Fruit fly (Drosophila melanogaster) Kc167 (cell line): ENCODE data around the gene narya.

Experiments used
- Myc ChIP-seq: fragments of >200 bp; optimal IDR thresholded peaks from 2 replicates; lab custom pipeline; 2017; ENCODE audit warnings: missing external identifiers
- Sin3A ChIP-seq: fragments of >200 bp; optimal IDR thresholded peaks from 2 replicates; lab custom pipeline; 2018; ENCODE audit warnings: missing external identifiers
- h ChIP-seq: fragments of >200 bp; optimal IDR thresholded peaks from 3 replicates; lab custom pipeline; 2018; ENCODE audit warnings: missing external identifiers
- psq ChIP-seq: fragments of >200 bp; optimal IDR thresholded peaks from 2 replicates; lab custom pipeline; 2017; ENCODE audit warnings: missing external identifiers

dm6 chrX:19494830-19495610 is 20.2 kb downstream of the narya start, which contains the start of the genes ksh, CG14200 and Pfrx:
- TF ChIP-seq Myc (lab: Kevin White, UChicago) (no peak), h (lab: Kevin White, UChicago) (no peak), Sin3A (lab: Kevin White, UChicago) (no peak), psq (lab: Kevin White, UChicago) (no peak)
